Worm (Caenorhabditis elegans): Measurements from ENCODE around the gene rpia-1.

The rpia-1 gene

DNA sequence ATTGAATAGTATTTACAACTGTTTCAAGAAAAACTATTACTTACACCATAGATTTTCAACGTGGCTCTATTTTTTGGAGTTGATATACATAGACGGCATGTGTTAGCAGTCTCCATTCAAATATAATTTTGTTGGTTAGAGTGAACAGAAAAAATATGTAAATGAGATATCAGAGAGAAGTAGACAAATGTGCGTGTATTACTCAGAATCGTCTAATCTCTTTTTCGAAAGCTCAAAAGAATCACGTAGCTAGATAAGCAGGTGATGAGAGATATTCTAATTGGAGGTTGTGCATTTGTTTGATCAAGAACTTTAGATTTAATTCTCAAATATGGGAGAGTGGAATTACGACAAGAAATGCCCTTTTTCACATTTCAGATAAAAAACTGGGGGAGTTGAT is 32.4 kb upstream of the rpia-1 start, which contains the start of gene ZK418.10 (continued):
- TF ChIP-seq nhr-28 (tag; optimal IDR thresholded peaks at IDR 0.05) (no peak), aly-2 (tag; optimal IDR thresholded peaks at IDR 0.05) (no peak), sup-37 (GFP tag; optimal IDR thresholded peaks at IDR 0.05) (no peak), fkh-8 (tag; optimal IDR thresholded peaks at IDR 0.05) (peak; percentile 91), dsc-1 (tag; optimal IDR thresholded peaks at IDR 0.05) (peak; percentile 97), sox-4 (tag; optimal IDR thresholded peaks at IDR 0.05) (peak; percentile 68), efl-1 (optimal IDR thresholded peaks at IDR 0.05) (no peak), efl-1 (GFP tag; optimal IDR thresholded peaks at IDR 0.05 in 1 of 2) (peak in 1 of 2 experiments; percentile 45), isw-1 (GFP tag; IDR thresholded peaks at IDR 0.05) (no peak), jun-1 (tag; optimal IDR thresholded peaks at IDR 0.05) (no peak), ceh-8 (GFP tag; optimal IDR thresholded peaks at IDR 0.05) (no peak), elt-3 (tag; optimal IDR thresholded peaks at IDR 0.05) (no peak), ztf-11 (tag; optimal IDR thresholded peaks at IDR 0.05) (no peak), xbp-1 (tag; optimal IDR thresholded peaks at IDR 0.05) (no peak), nhr-20 (tag; optimal IDR thresholded peaks at IDR 0.05) (peak; percentile 24), nhr-11 (tag; optimal IDR thresholded peaks at IDR 0.05) (no peak), fos-1 (tag; optimal IDR thresholded peaks at IDR 0.05) (no peak), F16B12.6 (tag; optimal IDR thresholded peaks at IDR 0.05) (no peak), unc-30 (tag; optimal IDR thresholded peaks at IDR 0.05) (no peak), lin-35 (GFP tag; optimal IDR thresholded peaks at IDR 0.05) (no peak), Y116A8C.19 (tag; optimal IDR thresholded peaks at IDR 0.05; ENCODE audit: borderline replicate concordance) (no peak), zip-4 (GFP tag; optimal IDR thresholded peaks at IDR 0.05) (no peak), nhr-71 (tag; optimal IDR thresholded peaks at IDR 0.05) (peak; percentile 65), nhr-90 (tag; optimal IDR thresholded peaks at IDR 0.05; ENCODE audit: poor library complexity) (no peak), grh-1 (GFP tag; IDR thresholded peaks at IDR 0.05) (no peak), lin-39 (tag; optimal IDR thresholded peaks at IDR 0.05) (no peak), efl-3 (GFP tag; optimal IDR thresholded peaks at IDR 0.05) (no peak), C16A3.4 (tag; optimal IDR thresholded peaks at IDR 0.05) (no peak), nhr-84 (tag; optimal IDR thresholded peaks at IDR 0.05) (no peak), ceh-88 (GFP tag; IDR thresholded peaks at IDR 0.05) (no peak), lsy-2 (tag; optimal IDR thresholded peaks at IDR 0.05) (peak in 1 of 2 experiments; percentile 21), vab-15 (tag; optimal IDR thresholded peaks at IDR 0.05) (no peak)

ce11 chrIII:7091042-7091441 is 31.9 kb upstream of the rpia-1 start, which contains the start of gene ZK418.2:
Gene ZK418.2, plus strand, starts transcription at chrIII:7091342.
- TF ChIP-seq unc-86 (tag; optimal IDR thresholded peaks at IDR 0.05) (no peak), ets-5 (GFP tag; IDR thresholded peaks at IDR 0.05) (no peak), lin-39 (tag; optimal IDR thresholded peaks at IDR 0.05) (no peak), nhr-71 (tag; optimal IDR thresholded peaks at IDR 0.05) (no peak), pax-3 (tag; optimal IDR thresholded peaks at IDR 0.05) (no peak), nhr-11 (tag; optimal IDR thresholded peaks at IDR 0.05) (no peak), sox-4 (tag; optimal IDR thresholded peaks at IDR 0.05) (no peak), F16B12.6 (tag; optimal IDR thresholded peaks at IDR 0.05) (no peak), nhr-28 (tag; optimal IDR thresholded peaks at IDR 0.05) (no peak), fkh-10 (GFP tag; optimal IDR thresholded peaks at IDR 0.05) (no peak), sptf-1 (tag; optimal IDR thresholded peaks at IDR 0.05) (no peak), aly-2 (tag; optimal IDR thresholded peaks at IDR 0.05) (no peak)

DNA sequence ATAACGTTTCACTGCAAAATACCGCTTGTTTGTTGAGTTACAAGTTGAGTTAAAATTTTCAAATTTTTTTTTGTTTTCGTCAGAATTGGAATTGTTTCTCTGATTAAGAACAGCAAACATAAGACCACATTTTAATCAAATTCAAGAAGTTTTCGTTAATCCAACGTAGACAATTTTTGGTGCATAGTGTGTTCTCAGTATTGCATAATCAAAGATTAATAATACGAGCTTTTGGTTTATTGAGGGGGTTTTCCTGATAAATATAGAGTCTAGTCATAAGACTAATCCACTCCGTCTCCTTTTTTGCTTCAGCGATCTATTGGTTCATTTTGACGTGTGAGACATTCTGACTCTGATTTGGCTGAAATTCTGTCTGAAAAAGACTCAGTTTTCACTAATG is 27.8 kb upstream of the rpia-1 start, which contains the start of gene nhr-9:
Gene nhr-9 (plus strand): TSS at position 307 of the 400 bp plus-strand sequence.
- TF ChIP-seq dsc-1 (tag; optimal IDR thresholded peaks at IDR 0.05) (peak; percentile 89), nhr-20 (tag; optimal IDR thresholded peaks at IDR 0.05) (peak; percentile 11), nhr-71 (tag; optimal IDR thresholded peaks at IDR 0.05) (peak; percentile 50), fkh-8 (tag; optimal IDR thresholded peaks at IDR 0.05) (peak; percentile 82), sox-4 (tag; optimal IDR thresholded peaks at IDR 0.05) (peak; percentile 39), pax-3 (tag; optimal IDR thresholded peaks at IDR 0.05) (peak; percentile 38), ceh-88 (GFP tag; IDR thresholded peaks at IDR 0.05) (no peak), nhr-11 (tag; optimal IDR thresholded peaks at IDR 0.05) (peak; percentile 64), nhr-47 (tag; optimal IDR thresholded peaks at IDR 0.05) (peak; percentile 46), lin-14 (GFP tag; optimal IDR thresholded peaks at IDR 0.05) (no peak)
